Fruit fly (Drosophila melanogaster): Measurements from ENCODE around the gene CG4887.

CG4887 gene

dm6 chr2L:1128932-1129887 is 43.6 kb upstream of the CG4887 start, which contains the start of the genes Pino and TBC1D23 (continued):
- peak; percentile 67 for TF ChIP-seq CG10267 (tag; optimal IDR thresholded peaks at IDR 0.05)
- no peak for TF ChIP-seq Nf-YA (GFP tag; IDR thresholded peaks at IDR 0.05)
- no peak for TF ChIP-seq CG11093 (GFP tag; IDR thresholded peaks at IDR 0.05)
- peak; percentile 58 for TF ChIP-seq CG14667 (GFP tag; IDR thresholded peaks at IDR 0.05)
- peak; percentile 75; the same call in 2 of the 3 replicates for TF ChIP-seq CG11456 (GFP tag; IDR thresholded peaks at IDR 0.05)
- peak; percentile 71 for TF ChIP-seq Aef1 (GFP tag; IDR thresholded peaks at IDR 0.05)
- TF ChIP-seq HLHmδ (GFP tag; optimal IDR thresholded peaks at IDR 0.05): no peak
- TF ChIP-seq CG33213 (GFP tag; optimal IDR thresholded peaks at IDR 0.05): peak; percentile 14
- TF ChIP-seq unpg (GFP tag; optimal IDR thresholded peaks at IDR 0.05): peak; percentile 59
- peak; percentile 71 for TF ChIP-seq trem (tag; optimal IDR thresholded peaks at IDR 0.05)
- TF ChIP-seq otp (GFP tag; IDR thresholded peaks at IDR 0.05): no peak
- TF ChIP-seq YL-1 (GFP tag; optimal IDR thresholded peaks at IDR 0.05): peak; percentile 25
- peak; percentile 39 for TF ChIP-seq Six4 (GFP tag; optimal IDR thresholded peaks at IDR 0.05)
- TF ChIP-seq pho (GFP tag; optimal IDR thresholded peaks at IDR 0.05): peak; percentile 63
- TF ChIP-seq MESR4 (GFP tag; optimal IDR thresholded peaks at IDR 0.05): peak; percentile 93
- TF ChIP-seq CG11085 (GFP tag; IDR thresholded peaks at IDR 0.05): peak; percentile 42; the same call in 1 of the 2 replicates
- TF ChIP-seq kay (GFP tag; optimal IDR thresholded peaks at IDR 0.05): no peak
- peak; percentile 41 for TF ChIP-seq Dip3 (GFP tag; optimal IDR thresholded peaks at IDR 0.05)
- TF ChIP-seq kni (GFP tag; optimal IDR thresholded peaks at IDR 0.05): no peak
- peak; percentile 68 for TF ChIP-seq H2.0 (GFP tag; IDR thresholded peaks at IDR 0.05)
- no peak for TF ChIP-seq fd64A (GFP tag; optimal IDR thresholded peaks at IDR 0.05)
- TF ChIP-seq E2f1 (GFP tag; IDR thresholded peaks at IDR 0.05): peak; percentile 66
- TF ChIP-seq CG15696 (tag; optimal IDR thresholded peaks at IDR 0.05): peak; percentile 75
- no peak for TF ChIP-seq usp (GFP tag; optimal IDR thresholded peaks at IDR 0.05)
- no peak for TF ChIP-seq CG2202 (tag; optimal IDR thresholded peaks at IDR 0.05)
- TF ChIP-seq CG8281 (tag; optimal IDR thresholded peaks at IDR 0.05): peak; percentile 38
- TF ChIP-seq CG10654 (GFP tag; optimal IDR thresholded peaks at IDR 0.05): peak; percentile 68
- TF ChIP-seq dimm (GFP tag; IDR thresholded peaks at IDR 0.05): 0 out of 2 replicates have a peak, but pooled peaks have one; percentile 12
- peak; percentile 71 for TF ChIP-seq sob (GFP tag; IDR thresholded peaks at IDR 0.05)
- TF ChIP-seq pnt (GFP tag; optimal IDR thresholded peaks at IDR 0.05): peak; percentile 25
- no peak for TF ChIP-seq tup (GFP tag; optimal IDR thresholded peaks at IDR 0.05)
- TF ChIP-seq vfl (GFP tag; optimal IDR thresholded peaks at IDR 0.05): peak; percentile 76
- peak; percentile 72 for TF ChIP-seq CG12942 (GFP tag; optimal IDR thresholded peaks at IDR 0.05)
- TF ChIP-seq Dip2 (GFP tag; IDR thresholded peaks at IDR 0.05): no peak
- TF ChIP-seq CG7745 (tag; optimal IDR thresholded peaks at IDR 0.05): no peak
- TF ChIP-seq MTF-1 (GFP tag; optimal IDR thresholded peaks at IDR 0.05; ENCODE audit: borderline replicate concordance): no peak
- peak; percentile 49 for TF ChIP-seq CG13123 (GFP tag; optimal IDR thresholded peaks at IDR 0.05)
- peak; percentile 64 for TF ChIP-seq az2 (GFP tag; optimal IDR thresholded peaks at IDR 0.05)
- no peak for TF ChIP-seq CG6765 (GFP tag; optimal IDR thresholded peaks at IDR 0.05)
- TF ChIP-seq ken (GFP tag; IDR thresholded peaks at IDR 0.05): peak; percentile 72; the same call in 1 of the 3 replicates
- 0 out of 2 replicates have a peak, but pooled peaks have one; percentile 34 for TF ChIP-seq CG1024 (GFP tag; IDR thresholded peaks at IDR 0.05)
- no peak; the same call in 1 of the 2 replicates for TF ChIP-seq CG32767 (GFP tag; IDR thresholded peaks at IDR 0.05)
- no peak for TF ChIP-seq CG42726 (GFP tag; IDR thresholded peaks at IDR 0.05; ENCODE audit: partially characterized antibody)
- TF ChIP-seq ERR (GFP tag; optimal IDR thresholded peaks at IDR 0.05): no peak
- no peak for TF ChIP-seq zf30C (GFP tag; optimal IDR thresholded peaks at IDR 0.05)
- TF ChIP-seq CG8478 (optimal IDR thresholded peaks at IDR 0.05): no peak
- TF ChIP-seq CG18599 (GFP tag; optimal IDR thresholded peaks at IDR 0.05): peak; percentile 67
- peak; percentile 63 for TF ChIP-seq CG12769 (tag; optimal IDR thresholded peaks at IDR 0.05)
- TF ChIP-seq NK7.1 (GFP tag; optimal IDR thresholded peaks at IDR 0.05): no peak
